Fruit fly (Drosophila melanogaster): ENCODE data around the gene Anp.

Anp gene

DNA sequence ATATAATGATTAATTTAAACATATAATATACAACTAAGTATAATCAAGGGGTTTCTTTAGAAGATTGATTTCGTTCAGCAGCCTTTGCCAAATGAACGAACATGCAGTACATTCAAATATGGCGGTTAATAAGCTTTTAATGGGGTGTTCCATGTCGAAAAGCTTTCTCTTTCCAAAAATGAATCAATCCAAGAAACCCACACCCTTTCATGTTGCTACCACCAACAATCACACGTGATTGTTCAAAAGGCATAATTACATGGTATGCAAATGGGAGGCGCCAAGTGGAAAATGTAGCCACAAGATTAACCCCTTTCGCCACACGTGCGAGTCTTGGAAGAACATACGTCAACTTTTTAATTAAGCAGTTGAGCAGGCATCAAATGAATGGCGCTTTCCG is 3.8 kb upstream of the Anp start (continued):
- TF ChIP-seq lbe (GFP tag; optimal IDR thresholded peaks at IDR 0.05) (peak; percentile 48), chinmo (GFP tag; IDR thresholded peaks at IDR 0.05; ENCODE audit: partially characterized antibody) (peak; percentile 29; the same call in 1 of the 4 replicates), Awh (GFP tag; IDR thresholded peaks at IDR 0.05) (no peak), ci (GFP tag; IDR thresholded peaks at IDR 0.05) (peak; percentile 18; the same call in 1 of the 3 replicates), CG13287 (GFP tag; IDR thresholded peaks at IDR 0.05; ENCODE audit: partially characterized antibody) (peak; percentile 5; the same call in 1 of the 2 replicates), CG10431 (GFP tag; optimal IDR thresholded peaks at IDR 0.05) (peak; percentile 99), CG10565 (GFP tag; optimal IDR thresholded peaks at IDR 0.05) (no peak), Nf-YC (tag; optimal IDR thresholded peaks at IDR 0.05) (peak; percentile 18), eve (GFP tag; optimal IDR thresholded peaks at IDR 0.05) (peak in 1 of 2 experiments; percentile 61), CG3726 (GFP tag; IDR thresholded peaks at IDR 0.05) (no peak), CG3995 (GFP tag; optimal IDR thresholded peaks at IDR 0.05) (peak; percentile 69), CG14860 (GFP tag; IDR thresholded peaks at IDR 0.05; ENCODE audit: partially characterized antibody) (no peak), B-H2 (GFP tag; optimal IDR thresholded peaks at IDR 0.05) (peak; percentile 1), vvl (GFP tag; IDR thresholded peaks at IDR 0.05) (peak; percentile 35; the same call in 1 of the 2 replicates), sug (tag; optimal IDR thresholded peaks at IDR 0.05) (peak; percentile 13), pzg (GFP tag; optimal IDR thresholded peaks at IDR 0.05) (peak; percentile 19), nau (GFP tag; optimal IDR thresholded peaks at IDR 0.05) (peak; percentile 2), cwo (GFP tag; optimal IDR thresholded peaks at IDR 0.05) (peak; percentile 73)

DNA sequence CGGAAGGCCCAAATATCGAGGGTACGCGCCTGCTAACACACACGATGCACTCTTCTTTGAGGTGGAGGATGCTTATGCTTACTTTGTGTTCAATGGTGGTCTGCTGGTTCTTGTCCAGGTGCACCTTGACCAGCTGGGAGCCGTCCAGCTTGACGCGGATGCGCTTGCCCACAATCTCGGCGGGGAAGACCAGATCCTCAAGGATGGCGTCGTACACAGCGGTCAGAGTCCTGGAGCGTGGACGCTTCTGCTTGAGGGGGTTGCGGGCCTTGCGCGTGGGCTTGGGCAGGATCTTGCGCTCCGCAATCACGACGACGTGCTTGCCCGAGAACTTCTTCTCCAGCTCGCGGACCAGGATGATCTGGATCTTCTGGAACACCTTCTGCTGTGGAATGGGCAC is 1.7 kb upstream of the Anp start:
- no peak for TF ChIP-seq CTCF (GFP tag; optimal IDR thresholded peaks at IDR 0.05)
- TF ChIP-seq CG16779 (GFP tag; IDR thresholded peaks at IDR 0.05) = 0 out of 2 replicates have a peak, but pooled peaks have one; percentile 7
- TF ChIP-seq ara (GFP tag; IDR thresholded peaks at IDR 0.05) = peak; percentile 28; the same call in 1 of the 2 replicates
- peak; percentile 80 for TF ChIP-seq Med (GFP tag)
- TF ChIP-seq sisA (GFP tag; IDR thresholded peaks at IDR 0.05) = no peak
- TF ChIP-seq Ets65A (GFP tag) = peak; percentile 52

DNA sequence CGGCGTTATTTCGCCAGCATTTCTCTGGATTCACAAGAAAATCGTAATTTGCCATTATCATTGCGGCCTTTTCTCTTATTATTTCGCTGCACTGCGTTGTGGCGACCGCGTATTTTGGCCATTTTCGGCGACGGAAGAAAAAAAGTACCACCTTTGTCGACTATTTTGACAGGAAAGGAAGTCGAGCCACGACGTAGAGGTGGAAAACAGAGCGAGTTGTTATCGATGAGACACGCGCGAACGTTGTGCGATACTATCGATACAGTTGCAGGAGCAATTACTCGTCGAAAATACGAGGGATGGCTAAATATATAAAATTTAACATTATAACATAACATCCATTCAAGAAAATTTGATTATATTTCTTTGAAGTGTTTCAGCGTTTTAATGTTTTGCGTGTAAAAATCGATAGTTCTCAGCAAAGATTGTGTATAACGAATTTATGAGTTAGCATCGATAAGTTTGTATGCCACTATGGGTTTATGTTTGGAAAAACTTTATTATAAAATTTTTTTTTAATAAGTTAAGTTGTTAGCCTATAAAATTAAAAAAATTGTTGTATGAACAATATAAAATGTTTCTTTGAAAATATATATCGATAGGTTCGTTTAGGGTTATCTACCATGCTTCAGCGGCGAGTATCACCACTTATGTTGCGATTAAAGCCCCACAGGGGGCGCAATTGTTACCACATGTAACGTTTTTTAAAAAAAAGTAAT is 823 bp upstream of the Anp start, which contains the start of gene RpS7:
TSS of gene RpS7 (minus strand) at position 255 of the 719 bp plus-strand sequence.
- TF ChIP-seq Dp (GFP tag; optimal IDR thresholded peaks at IDR 0.05) (peak; percentile 48), yki (optimal IDR thresholded peaks at IDR 0.05) (no peak), CG11085 (GFP tag; IDR thresholded peaks at IDR 0.05) (peak; percentile 80), Atf6 (GFP tag; IDR thresholded peaks at IDR 0.05) (peak; percentile 71), Rfx (GFP tag; IDR thresholded peaks at IDR 0.05) (peak; percentile 84), trem (tag; optimal IDR thresholded peaks at IDR 0.05) (peak; percentile 34), gsb-n (tag; optimal IDR thresholded peaks at IDR 0.05) (peak; percentile 46), sc (optimal IDR thresholded peaks at IDR 0.05) (no peak), sc (GFP tag; optimal IDR thresholded peaks at IDR 0.05) (peak; percentile 59), Vsx1 (GFP tag; optimal IDR thresholded peaks at IDR 0.05) (peak; percentile 74), tup (GFP tag; optimal IDR thresholded peaks at IDR 0.05) (no peak), CG16813 (GFP tag; IDR thresholded peaks at IDR 0.05; ENCODE audit: partially characterized antibody) (peak; percentile 98), h (optimal IDR thresholded peaks at IDR 0.05) (no peak), kah (GFP tag; optimal IDR thresholded peaks at IDR 0.05) (peak; percentile 84), CG12659 (GFP tag; optimal IDR thresholded peaks at IDR 0.05) (peak; percentile 70), Opbp (GFP tag; IDR thresholded peaks at IDR 0.05; ENCODE audit: partially characterized antibody) (peak; percentile 95), schlank (tag; optimal IDR thresholded peaks at IDR 0.05) (peak; percentile 78), lilli (GFP tag; optimal IDR thresholded peaks at IDR 0.05) (peak; percentile 47), tna (GFP tag; IDR thresholded peaks at IDR 0.05; ENCODE audit: partially characterized antibody) (peak; percentile 93), shn (GFP tag; optimal IDR thresholded peaks at IDR 0.05) (peak; percentile 16), CG6272 (GFP tag; IDR thresholded peaks at IDR 0.05) (peak; percentile 76), CG18476 (GFP tag; optimal IDR thresholded peaks at IDR 0.05) (peak; percentile 29), so (GFP tag; IDR thresholded peaks at IDR 0.05) (0 out of 3 replicates have a peak, but pooled peaks have one; percentile 31), wdn (GFP tag; IDR thresholded peaks at IDR 0.05) (peak; percentile 47; the same call in 1 of the 2 replicates), unpg (GFP tag; optimal IDR thresholded peaks at IDR 0.05) (peak; percentile 71)
